Fruit fly (Drosophila melanogaster) ovary, adult (tissue): Measurements from ENCODE around the gene betaTub85D.

Source experiments
- CG17801 ChIP-seq: fragments of 200-800 bp; optimal IDR thresholded peaks from 2 replicates; lab custom pipeline; 2019; ENCODE audit warnings: missing biosample characterization, mild to moderate bottlenecking, missing genetic modification characterization, moderate library complexity; ENCODE audit not compliant: partially characterized antibody

Gene betaTub85D

DNA sequence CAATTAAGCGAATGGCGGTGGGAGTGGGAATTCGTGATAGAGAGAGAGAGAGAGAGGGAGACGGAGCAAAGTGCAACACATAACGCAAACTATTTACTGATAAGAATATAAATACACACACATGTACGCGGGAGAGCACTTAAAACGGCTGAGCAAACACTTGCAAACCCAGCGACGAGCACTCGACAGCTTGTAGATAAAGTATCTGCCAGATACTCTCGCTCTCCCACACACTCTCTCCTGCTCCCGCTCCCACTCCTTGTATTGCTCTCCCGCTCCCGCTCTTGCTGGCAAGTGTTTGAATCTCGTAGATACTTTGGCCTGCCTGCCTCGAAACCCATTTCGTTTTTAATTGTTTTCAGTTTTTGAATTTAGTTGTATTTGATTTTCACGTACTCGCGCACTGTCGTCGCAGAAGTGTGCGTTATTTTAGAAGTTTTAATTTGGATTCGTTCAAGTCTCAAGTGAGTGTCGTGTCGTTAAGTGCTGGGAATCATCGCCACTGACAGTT, 18.2 kb upstream of the betaTub85D start:
- TF ChIP-seq CG17801 = peak; percentile 10

DNA sequence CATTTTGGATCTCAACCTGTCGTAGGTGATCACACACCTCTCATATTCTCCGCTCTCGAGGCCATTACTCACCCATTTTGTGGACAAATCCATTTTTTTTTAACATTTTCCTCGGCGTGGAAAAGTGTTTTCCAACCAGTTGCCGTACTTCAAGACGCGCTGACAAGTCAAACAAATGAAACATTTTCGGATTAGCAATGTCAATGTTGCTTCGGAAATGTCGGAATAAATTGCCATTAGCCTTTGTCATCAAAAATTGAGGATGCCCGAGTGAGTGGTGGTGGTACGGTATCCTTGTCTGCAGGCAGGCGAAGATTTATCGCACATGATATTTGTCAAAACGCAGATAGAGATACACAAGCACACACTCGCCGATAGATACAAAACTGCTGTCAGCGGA, 17.2 kb upstream of the betaTub85D start:
- no peak for TF ChIP-seq CG17801

DNA sequence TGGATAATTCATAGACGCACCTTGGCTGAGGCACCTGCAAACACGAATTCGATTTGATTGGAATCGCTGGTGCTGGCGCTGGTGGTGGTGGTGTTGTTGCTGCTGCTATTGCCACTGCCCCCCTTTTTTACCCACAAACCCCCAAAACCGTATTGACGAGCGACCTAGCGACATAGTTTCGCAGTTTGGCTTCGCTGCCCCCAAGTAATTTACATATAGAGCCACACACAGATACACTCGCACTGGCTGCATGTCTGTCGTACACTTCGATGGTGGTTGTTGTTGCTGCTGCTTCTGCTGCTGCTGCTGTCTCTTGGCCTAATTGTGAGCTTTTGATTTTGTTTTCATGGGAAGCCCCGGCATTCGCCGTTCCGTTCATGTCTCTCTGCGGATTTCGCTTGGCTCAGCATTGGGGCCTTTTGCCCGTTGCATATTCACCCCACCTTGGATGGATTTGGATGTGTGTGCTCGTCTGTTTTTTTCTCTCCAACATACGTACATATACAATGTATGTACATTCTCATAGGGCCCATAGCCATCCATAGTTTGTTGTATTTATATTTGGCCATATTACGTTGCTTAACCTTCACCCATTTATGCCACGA, 14.1 kb upstream of the betaTub85D start:
- TF ChIP-seq CG17801 = no peak

DNA sequence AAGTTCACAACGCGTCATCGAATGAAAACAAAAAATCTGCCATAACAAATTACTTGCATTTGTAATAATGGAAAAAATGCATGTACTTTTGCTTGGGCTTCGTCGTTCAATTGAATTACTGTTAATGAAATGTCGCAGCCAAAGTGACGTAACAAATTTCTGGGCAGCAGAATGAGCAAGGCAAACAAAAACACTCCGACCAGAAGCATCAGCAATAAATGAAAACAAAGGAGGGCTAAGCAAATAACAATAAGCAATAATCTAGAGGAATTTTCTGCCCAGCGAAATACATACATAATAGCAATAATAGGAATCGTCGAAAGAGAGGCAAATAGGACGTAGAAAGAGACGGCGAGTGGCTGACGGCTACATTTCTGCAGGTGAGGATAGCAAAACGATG, 12.3 kb upstream of the betaTub85D start:
- peak; percentile 21 for TF ChIP-seq CG17801

dm6 chr3R:9420439-9421234, 10.6 kb upstream of the betaTub85D start:
- no peak for TF ChIP-seq CG17801

DNA sequence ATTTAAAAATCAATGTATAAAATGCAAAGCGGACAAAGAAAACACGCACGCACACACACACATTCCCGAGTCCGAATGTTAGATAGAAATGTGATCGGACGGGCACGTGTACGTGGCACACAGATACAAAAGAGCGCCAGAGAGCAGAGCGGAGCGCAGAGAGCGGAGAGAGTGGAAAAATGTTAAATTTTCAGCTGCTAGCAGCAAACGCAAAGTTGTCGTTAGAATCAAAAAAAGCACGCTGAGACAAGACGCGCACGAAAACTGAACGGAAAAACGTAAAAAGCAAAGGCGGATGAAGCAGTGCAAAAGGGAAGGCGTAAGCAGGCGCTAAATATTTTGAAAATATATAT, 9.2 kb upstream of the betaTub85D start:
- peak; percentile 40 for TF ChIP-seq CG17801

DNA sequence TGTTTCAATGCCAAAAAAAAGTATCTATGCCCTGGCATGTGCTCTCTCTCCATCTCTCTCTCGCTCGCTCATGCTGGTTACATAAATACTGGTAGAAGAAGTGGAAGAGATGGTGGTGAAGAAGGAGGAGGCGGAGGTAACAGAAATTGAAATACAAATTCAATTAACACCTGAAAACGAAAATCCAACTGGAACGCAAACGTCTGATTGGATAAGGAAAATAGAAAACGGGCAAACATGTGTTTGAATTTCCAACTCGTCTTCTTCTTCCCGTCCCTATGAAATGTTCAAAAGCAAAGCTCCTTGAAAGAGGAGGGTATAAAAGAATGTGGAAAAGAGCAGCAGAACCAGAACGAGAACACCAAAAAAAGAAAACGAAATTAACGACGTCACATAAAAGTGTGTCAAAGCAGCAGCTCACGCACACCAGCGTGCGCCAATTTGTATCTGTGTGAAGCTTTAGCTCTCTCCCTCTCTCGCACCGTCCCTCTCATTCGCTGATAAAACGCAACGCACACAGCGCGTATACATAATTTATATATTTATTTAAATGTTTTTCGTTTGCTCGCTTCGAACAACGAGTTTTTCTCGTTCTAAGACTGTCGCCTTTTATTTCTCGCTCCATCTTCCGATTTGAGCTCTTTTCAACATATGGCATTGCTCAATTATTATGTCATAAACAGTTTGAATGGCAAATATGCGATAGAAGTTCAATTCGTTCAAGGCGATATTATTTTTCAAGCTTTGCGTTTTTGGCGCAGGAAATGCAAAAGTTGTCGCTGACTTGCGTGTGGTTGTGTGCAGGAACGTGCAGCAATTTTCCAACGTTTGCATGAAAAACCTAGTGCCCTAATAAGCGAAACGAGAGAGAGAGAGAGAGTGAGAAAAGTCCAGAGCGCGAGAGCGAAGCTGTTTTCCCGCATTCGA, 8.6 kb upstream of the betaTub85D start:
- TF ChIP-seq CG17801 = no peak

DNA sequence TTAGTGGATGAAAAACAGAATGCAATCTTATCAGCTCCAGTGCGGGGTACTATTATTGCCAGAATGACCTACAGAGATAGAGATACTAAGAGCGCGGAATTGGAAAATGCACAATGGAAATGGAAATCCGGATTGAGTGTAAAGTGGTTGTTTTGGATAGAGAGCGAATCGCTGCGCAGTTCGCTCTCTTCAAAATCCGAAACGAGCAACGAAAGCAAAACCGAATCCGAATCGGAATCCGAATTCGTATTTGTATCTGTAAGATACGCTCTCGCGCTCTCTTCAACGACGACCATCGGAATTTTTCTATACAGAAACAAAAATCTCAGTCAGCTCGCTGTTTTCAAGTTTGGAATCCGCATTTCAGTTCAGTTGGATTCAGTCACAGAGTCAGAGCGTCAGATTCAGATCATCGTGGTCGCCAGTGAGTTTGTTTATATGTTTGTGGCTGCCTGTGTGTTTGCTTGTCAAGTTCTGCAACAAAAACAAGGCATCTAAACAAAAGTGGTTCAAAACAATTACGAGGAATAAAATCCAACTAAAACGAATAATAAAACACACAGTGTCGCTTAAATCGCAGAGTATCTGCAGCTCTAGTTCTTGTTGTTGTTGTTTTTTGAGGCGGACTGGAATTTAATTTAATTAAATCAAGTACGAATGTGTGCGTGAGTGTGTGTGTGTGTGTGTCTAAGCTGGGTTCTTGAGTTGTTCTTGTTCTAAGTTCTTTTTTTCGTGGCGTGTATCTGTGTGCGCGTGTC, 7.7 kb upstream of the betaTub85D start, which contains the start of gene ps:
Gene ps, plus strand, starts transcription at position 364 of the 758 bp plus-strand sequence.
- TF ChIP-seq CG17801 = peak; percentile 53

- no peak for TF ChIP-seq CG17801
Observed at dm6 chr3R:9416951-9417350, 6.9 kb upstream of the betaTub85D start.

- TF ChIP-seq CG17801 = peak; percentile 17
Observed at dm6 chr3R:9411928-9412640, 2.0 kb upstream of the betaTub85D start, which contains the start of the genes Task7 and alpha-Man-IIa. TSS of gene Task7 (minus strand) at chr3R:9412293. TSS of gene alpha-Man-IIa (plus strand) at chr3R:9412548.

- no peak for TF ChIP-seq CG17801
Observed at dm6 chr3R:9408069-9408468, 2.0 kb downstream of the betaTub85D start, which contains the start of gene CG44261. TSS of gene CG44261 (minus strand) at chr3R:9408169.

- TF ChIP-seq CG17801 = peak; percentile 79
Observed at dm6 chr3R:9404104-9404512, 6.0 kb downstream of the betaTub85D start, which contains the start of the genes CG9356, BBIP1 and CG8135. TSS of gene CG9356 (minus strand) at chr3R:9404269. TSS of gene BBIP1 (plus strand) at chr3R:9404385. TSS of gene CG8135 (plus strand) at chr3R:9404385.

DNA sequence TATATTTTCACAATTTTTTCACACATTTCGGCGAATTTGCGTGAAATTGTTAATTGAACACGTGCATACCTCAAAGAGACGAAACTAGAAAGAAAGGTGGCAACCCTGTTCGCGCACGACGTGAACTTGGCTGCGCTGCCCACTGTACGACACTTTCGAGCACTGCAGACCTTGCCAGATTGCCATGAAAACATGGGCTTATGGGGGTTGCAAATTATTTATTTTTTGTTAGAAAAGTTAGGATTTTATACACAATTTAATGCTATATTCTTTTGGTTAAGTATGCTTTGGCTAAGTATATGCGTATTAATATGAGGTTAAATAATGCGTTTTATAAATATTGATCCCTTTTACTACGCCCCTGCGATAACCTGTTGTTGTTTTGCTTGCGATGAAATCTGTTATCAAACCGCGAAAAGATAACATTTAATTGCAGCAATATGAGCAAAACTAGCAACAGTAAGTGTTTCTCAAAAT, 8.9 kb downstream of the betaTub85D start, which contains the start of the genes RpL34b and CG8132:
Gene RpL34b, minus strand, starts transcription at position 100 of the 477 bp plus-strand sequence.
Gene CG8132, plus strand, starts transcription at position 369 of the 477 bp plus-strand sequence.
- TF ChIP-seq CG17801 = peak; percentile 94

- peak; percentile 88 for TF ChIP-seq CG17801
Observed at dm6 chr3R:9399951-9400392, 10.1 kb downstream of the betaTub85D start, which contains the start of gene CG34117. TSS of gene CG34117 (minus strand) at chr3R:9400053.
